Fruit fly (Drosophila melanogaster): Measurements from ENCODE around the gene CG1764.

- no peak for TF ChIP-seq CG8159 (tag; optimal IDR thresholded peaks at IDR 0.05)
- no peak for TF ChIP-seq CG32121 (GFP tag; IDR thresholded peaks at IDR 0.05)
These were observed 17.7 kb downstream of the CG1764 start for dm6 chrX:13284548-13284974.

Data from whole organism, pupa.